Fruit fly (Drosophila melanogaster) whole organism, wandering third instar larva: ENCODE data around the gene CG5103.
A peak's percentile ranks its signal among the peaks of the same experiment; 100 is the strongest.

Source experiments
- Dfd ChIP-seq: fragments of >200 bp; optimal IDR thresholded peaks from 2 replicates; lab custom pipeline; 2017; ENCODE audit warnings: missing biosample characterization, missing genetic modification characterization
- Dif ChIP-seq: fragments of 200-275, 200-300 bp; sonication (Bioruptor generic); optimal IDR thresholded peaks from 2 replicates; lab custom pipeline; 2018; ENCODE audit warnings: missing biosample characterization, missing genetic modification characterization; ENCODE audit not compliant: partially characterized antibody
- HLH106 ChIP-seq: fragments of 200-800 bp; optimal IDR thresholded peaks from 3 replicates; lab custom pipeline; 2019; ENCODE audit warnings: missing biosample characterization, mild to moderate bottlenecking, missing genetic modification characterization, moderate library complexity
- Vsx2 ChIP-seq: fragments of 200-300, 225-300 bp; sonication (Bioruptor generic); optimal IDR thresholded peaks from 2 replicates; lab custom pipeline; 2018; ENCODE audit warnings: missing biosample characterization, missing genetic modification characterization; ENCODE audit not compliant: partially characterized antibody
- br ChIP-seq: fragments of 200-800 bp; sonication (Bioruptor generic); optimal IDR thresholded peaks from 2 replicates; lab custom pipeline; 2016; ENCODE audit warnings: missing biosample characterization, missing genetic modification characterization
- dl ChIP-seq, 2 experiments: fragments of 175-275, 200-275 bp in 1 of 2; fragments of 200-275 bp in 1 of 2; sonication (Bioruptor generic); optimal IDR thresholded peaks; lab custom pipeline; 2018; ENCODE audit warnings: mild to moderate bottlenecking in 2 of 2, missing biosample characterization in 2 of 2, missing genetic modification characterization in 2 of 2, moderate library complexity in 2 of 2; ENCODE audit not compliant: partially characterized antibody in 2 of 2, insufficient read depth in 1 of 2
- foxo ChIP-seq, 2 experiments: fragments of 200-800 bp; sonication (Bioruptor generic); optimal IDR thresholded peaks; 2 replicates in 1 of 2; 3 replicates in 1 of 2; lab custom pipeline; 2016 to 2017; ENCODE audit warnings: missing biosample characterization in 2 of 2, missing genetic modification characterization in 2 of 2
- fru ChIP-seq: fragments of 200-800 bp; sonication (Bioruptor generic); optimal IDR thresholded peaks from 3 replicates; lab custom pipeline; 2016; ENCODE audit warnings: missing biosample characterization, mild to moderate bottlenecking, missing genetic modification characterization
- h ChIP-seq: fragments of 200-800 bp; sonication (Bioruptor generic); optimal IDR thresholded peaks from 3 replicates; lab custom pipeline; 2016; ENCODE audit warnings: missing biosample characterization, mild to moderate bottlenecking, missing genetic modification characterization
- psq ChIP-seq: fragments of 200-800 bp; sonication (Bioruptor generic); optimal IDR thresholded peaks from 3 replicates; lab custom pipeline; 2017; ENCODE audit warnings: missing biosample characterization, mild to moderate bottlenecking, missing genetic modification characterization, moderate library complexity
- tai ChIP-seq: sonication (Bioruptor generic); optimal IDR thresholded peaks from 2 replicates; lab custom pipeline; 2016; ENCODE audit warnings: missing biosample characterization, missing genetic modification characterization

Gene CG5103

DNA sequence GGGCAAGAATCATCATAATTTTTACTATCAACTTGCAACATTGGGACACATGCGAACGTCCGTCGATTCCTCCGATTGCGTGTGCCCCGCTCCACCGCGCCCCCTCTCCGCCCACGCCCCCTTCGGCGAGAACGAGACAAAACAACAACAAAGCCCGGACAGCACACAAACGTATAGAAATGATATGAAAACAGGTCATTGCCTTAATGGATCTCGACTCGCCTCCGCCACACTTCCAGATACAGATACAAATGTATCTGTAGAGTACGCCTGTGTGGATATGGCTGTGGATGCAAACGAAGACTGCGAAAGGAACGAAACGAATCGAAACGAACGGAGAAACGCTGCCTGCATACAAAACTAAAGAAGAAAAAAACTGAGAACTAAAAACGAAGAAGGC, 50.4 kb downstream of the CG5103 start:
- peak; percentile 18 for TF ChIP-seq Dif
- TF ChIP-seq tai (GFP tag; lab: Kevin White, UChicago), result no peak
- TF ChIP-seq br (GFP tag; lab: Kevin White, UChicago), result no peak
- no peak for TF ChIP-seq dl (GFP tag; optimal IDR thresholded peaks at IDR 0.05; lab: Kevin White, UChicago; ENCODE audit: insufficient read depth in 1 of 2, partially characterized antibody in 2 of 2)
- peak; percentile 69 for TF ChIP-seq psq (GFP tag; lab: Kevin White, UChicago)
- peak; percentile 23 for TF ChIP-seq Vsx2 (GFP tag; lab: Kevin White, UChicago)
- no peak for TF ChIP-seq h

DNA sequence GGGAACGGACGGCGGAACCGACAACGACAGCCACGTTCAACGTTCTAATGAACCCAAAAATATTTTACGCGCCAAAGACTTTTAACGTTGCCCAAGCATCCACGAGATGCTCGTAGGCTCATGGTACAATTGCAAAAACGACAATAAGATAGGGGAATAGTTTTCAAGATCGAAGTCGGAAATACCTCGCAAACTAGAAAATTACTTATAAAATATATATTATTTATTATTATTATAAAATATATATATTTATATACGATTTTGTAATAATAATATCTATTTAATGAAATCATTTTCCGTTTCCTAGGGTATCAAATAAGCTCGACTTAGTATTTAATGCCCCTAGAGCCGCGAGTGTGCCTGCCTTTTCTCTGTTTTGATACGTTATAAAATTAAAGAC, 50.9 kb downstream of the CG5103 start:
- TF ChIP-seq foxo (GFP tag; optimal IDR thresholded peaks at IDR 0.05; lab: Kevin White, UChicago) (peak in 1 of 2 experiments; percentile 30), Dfd (GFP tag; lab: Kevin White, UChicago) (no peak), h (peak; percentile 22), HLH106 (tag; lab: Kevin White, UChicago) (peak; percentile 8), fru (GFP tag; lab: Kevin White, UChicago) (peak; percentile 29)
